Fruit fly (Drosophila melanogaster) Kc167 (cell line): Measurements from ENCODE around the gene GNBP2.

Source experiments
- Myc ChIP-seq: fragments of >200 bp; optimal IDR thresholded peaks from 2 replicates; lab custom pipeline; 2017; ENCODE audit warnings: missing external identifiers
- h ChIP-seq: fragments of >200 bp; optimal IDR thresholded peaks from 3 replicates; lab custom pipeline; 2018; ENCODE audit warnings: missing external identifiers
- insv ChIP-seq: fragments of >200 bp; optimal IDR thresholded peaks from 3 replicates; lab custom pipeline; 2018; ENCODE audit warnings: missing external identifiers
- psq ChIP-seq: fragments of >200 bp; optimal IDR thresholded peaks from 2 replicates; lab custom pipeline; 2017; ENCODE audit warnings: missing external identifiers
- ttk ChIP-seq: sonication (Bioruptor generic); optimal IDR thresholded peaks from 2 replicates; lab custom pipeline; 2017; ENCODE audit warnings: missing external identifiers

DNA sequence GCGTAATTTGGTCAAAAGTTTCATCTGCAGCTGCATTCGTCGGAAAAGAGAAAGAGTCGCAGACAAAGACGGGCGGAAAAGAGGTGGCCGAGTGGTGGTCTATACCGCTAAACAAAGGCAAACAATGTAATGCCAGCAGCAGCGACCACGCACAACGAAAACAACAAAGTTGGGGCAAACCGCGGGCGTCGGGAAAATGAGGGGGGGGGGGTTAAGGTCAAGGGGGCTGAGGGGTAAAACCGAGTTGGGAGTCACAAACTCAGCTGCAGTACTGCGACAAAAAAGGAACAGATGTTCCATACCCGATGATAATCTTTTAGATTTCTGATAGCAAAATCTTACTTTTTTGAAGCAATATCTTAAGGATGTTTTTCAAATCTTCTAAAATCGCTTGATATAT is 38.4 kb downstream of the GNBP2 start:
- no peak for TF ChIP-seq psq (lab: Kevin White, UChicago)
- TF ChIP-seq insv (lab: Kevin White, UChicago) = no peak
- no peak for TF ChIP-seq Myc (lab: Kevin White, UChicago)
- no peak for TF ChIP-seq ttk
- TF ChIP-seq h (lab: Kevin White, UChicago) = no peak
